Worm (Caenorhabditis elegans) whole organism, L1 larva: ENCODE measurements around the gene btb-9.

ENCODE experiments used
- C34B4.2 ChIP-seq: sonication (generic microtip); optimal IDR thresholded peaks from 2 replicates; lab custom pipeline; 2017; ENCODE audit warnings: mild to moderate bottlenecking, missing genetic modification characterization, missing compliant biosample characterization
- Y116A8C.19 ChIP-seq: sonication (generic microtip); optimal IDR thresholded peaks from 2 replicates; lab custom pipeline; 2016; ENCODE audit warnings: missing compliant biosample characterization, missing genetic modification characterization, borderline replicate concordance
- blmp-1 ChIP-seq: fragments of 150-350 bp; optimal IDR thresholded peaks from 2 replicates; lab custom pipeline; 2014; ENCODE audit warnings: missing biosample characterization, missing genetic modification characterization
- ceh-8 ChIP-seq: fragments of 200-800 bp; sonication (Bioruptor generic); optimal IDR thresholded peaks from 2 replicates; lab custom pipeline; 2018; ENCODE audit warnings: mild to moderate bottlenecking, missing genetic modification characterization, moderate library complexity, missing compliant biosample characterization
- ceh-82 ChIP-seq, 3 experiments: fragments of 150-350 bp in 1 of 3; sonication (generic microtip) in 2 of 3; optimal IDR thresholded peaks; 2 replicates each; lab custom pipeline; 2014 to 2017; ENCODE audit warnings: missing biosample characterization in 3 of 3, missing genetic modification characterization in 3 of 3
- ceh-88 ChIP-seq: fragments of 200-800 bp; sonication (Bioruptor generic); IDR thresholded peaks from 2 replicates; pipeline ENCODE4 v1.3.6; 2022; ENCODE audit warnings: missing genetic modification characterization, missing compliant biosample characterization
- dpl-1 ChIP-seq, 3 experiments: fragments of 150-350 bp in 2 of 3; sonication (generic microtip) in 1 of 3; optimal IDR thresholded peaks; 2 replicates each; lab custom pipeline; 2014 to 2017; ENCODE audit warnings: missing biosample characterization in 3 of 3, missing genetic modification characterization in 3 of 3, missing genetic modification reagents in 3 of 3
- efl-1 ChIP-seq, 4 experiments: fragments of 150-350 bp; optimal IDR thresholded peaks in 3 of 4; peaks in 1 of 4; 1 replicate in 1 of 4; 2 replicates in 3 of 4; lab custom pipeline; 2014; ENCODE audit warnings: missing biosample characterization in 2 of 4, missing genetic modification characterization in 2 of 4, missing genetic modification reagents in 2 of 4
- efl-3 ChIP-seq: fragments of 200-800 bp; sonication (Bioruptor generic); optimal IDR thresholded peaks from 2 replicates; lab custom pipeline; 2018; ENCODE audit warnings: mild to moderate bottlenecking, missing genetic modification characterization, missing compliant biosample characterization
- elt-2 ChIP-seq: sonication (generic microtip); optimal IDR thresholded peaks from 2 replicates; lab custom pipeline; 2016; ENCODE audit warnings: missing genetic modification characterization, mild to moderate bottlenecking, inconsistent platforms, missing compliant biosample characterization, missing genetic modification reagents
- elt-3 ChIP-seq, 6 experiments: fragments of 150-350 bp in 1 of 6; sonication (generic microtip); optimal IDR thresholded peaks; 2 replicates each; lab custom pipeline; 2017 to 2018; ENCODE audit warnings: missing biosample characterization in 6 of 6, missing genetic modification characterization in 6 of 6, inconsistent platforms in 1 of 6
- fkh-10 ChIP-seq: sonication (generic microtip); optimal IDR thresholded peaks from 2 replicates; lab custom pipeline; 2017; ENCODE audit warnings: missing biosample characterization, missing genetic modification reagents, missing genetic modification characterization
- fkh-4 ChIP-seq: sonication (generic microtip); optimal IDR thresholded peaks from 2 replicates; lab custom pipeline; 2016; ENCODE audit warnings: missing compliant biosample characterization, missing genetic modification characterization, borderline replicate concordance
- fos-1 ChIP-seq: fragments of 150-350 bp; optimal IDR thresholded peaks from 2 replicates; lab custom pipeline; 2014; ENCODE audit warnings: missing biosample characterization, missing genetic modification characterization
- grh-1 ChIP-seq: fragments of 200-800 bp; sonication (Bioruptor generic); IDR thresholded peaks from 2 replicates; pipeline ENCODE4 v1.3.6; 2022; ENCODE audit warnings: missing genetic modification reagents, missing genetic modification characterization, missing compliant biosample characterization
- jun-1 ChIP-seq: fragments of 150-350 bp; optimal IDR thresholded peaks from 2 replicates; lab custom pipeline; 2014; ENCODE audit warnings: missing biosample characterization, missing genetic modification reagents, missing genetic modification characterization
- lin-14 ChIP-seq: fragments of 200-800 bp; sonication (Bioruptor generic); optimal IDR thresholded peaks from 2 replicates; lab custom pipeline; 2018; ENCODE audit warnings: mild to moderate bottlenecking, missing genetic modification characterization, moderate library complexity, missing compliant biosample characterization
- lin-15B ChIP-seq: fragments of 150-350 bp; sonication (generic microtip); optimal IDR thresholded peaks from 3 replicates; lab custom pipeline; 2014; ENCODE audit warnings: missing biosample characterization, missing genetic modification characterization
- mdl-1 ChIP-seq, 2 experiments: fragments of 150-350 bp; optimal IDR thresholded peaks; 2 replicates each; lab custom pipeline; 2014 to 2017; ENCODE audit warnings: missing biosample characterization in 2 of 2, missing genetic modification characterization in 2 of 2, inconsistent platforms in 1 of 2
- nhr-12 ChIP-seq: sonication (generic microtip); optimal IDR thresholded peaks from 2 replicates; lab custom pipeline; 2017; ENCODE audit warnings: missing biosample characterization, missing genetic modification characterization
- nhr-20 ChIP-seq: sonication (generic microtip); optimal IDR thresholded peaks from 2 replicates; lab custom pipeline; 2016; ENCODE audit warnings: mild to moderate bottlenecking, missing genetic modification characterization, missing compliant biosample characterization
- nhr-237 ChIP-seq: fragments of 150-350 bp; optimal IDR thresholded peaks from 2 replicates; lab custom pipeline; 2014; ENCODE audit warnings: missing biosample characterization, missing genetic modification characterization
- nhr-28 ChIP-seq: fragments of 150-350 bp; optimal IDR thresholded peaks from 2 replicates; lab custom pipeline; 2014; ENCODE audit warnings: missing biosample characterization, missing genetic modification characterization
- nhr-47 ChIP-seq: sonication (generic microtip); optimal IDR thresholded peaks from 2 replicates; lab custom pipeline; 2016; ENCODE audit warnings: mild to moderate bottlenecking, missing genetic modification characterization, moderate library complexity, missing compliant biosample characterization
- nhr-85 ChIP-seq: sonication (generic microtip); peaks from one replicate; lab custom pipeline; 2016; ENCODE audit warnings: missing genetic modification characterization, inconsistent platforms, missing compliant biosample characterization
- pax-3 ChIP-seq: fragments of 200-800 bp; sonication (Bioruptor generic); optimal IDR thresholded peaks from 2 replicates; lab custom pipeline; 2018; ENCODE audit warnings: mild to moderate bottlenecking, missing genetic modification characterization, moderate library complexity, missing compliant biosample characterization
- rnt-1 ChIP-seq: sonication (generic microtip); optimal IDR thresholded peaks from 2 replicates; lab custom pipeline; 2016; ENCODE audit warnings: mild to moderate bottlenecking, missing genetic modification characterization, moderate library complexity, missing compliant biosample characterization
- snpc-4 ChIP-seq: fragments of 150-350 bp; optimal IDR thresholded peaks from 2 replicates; lab custom pipeline; 2014; ENCODE audit warnings: missing biosample characterization, missing genetic modification characterization
- sox-4 ChIP-seq: sonication (generic microtip); optimal IDR thresholded peaks from 2 replicates; lab custom pipeline; 2016; ENCODE audit warnings: missing genetic modification characterization, missing compliant biosample characterization
- sptf-1 ChIP-seq: fragments of 150-350 bp; optimal IDR thresholded peaks from 2 replicates; lab custom pipeline; 2014; ENCODE audit warnings: missing biosample characterization, missing genetic modification characterization
- swsn-7 ChIP-seq: sonication (generic microtip); optimal IDR thresholded peaks from 2 replicates; lab custom pipeline; 2016; ENCODE audit warnings: missing genetic modification characterization, missing compliant biosample characterization
- tlp-1 ChIP-seq: fragments of 150-350 bp; optimal IDR thresholded peaks from 2 replicates; lab custom pipeline; 2014; ENCODE audit warnings: missing biosample characterization, missing genetic modification characterization
- unc-30 ChIP-seq: sonication (generic microtip); optimal IDR thresholded peaks from 2 replicates; lab custom pipeline; 2017; ENCODE audit warnings: missing biosample characterization, missing genetic modification characterization
- unc-62 ChIP-seq: fragments of 150-350 bp; optimal IDR thresholded peaks from 2 replicates; lab custom pipeline; 2014; ENCODE audit warnings: missing biosample characterization, missing genetic modification reagents, missing genetic modification characterization
- xbp-1 ChIP-seq: sonication (generic microtip); optimal IDR thresholded peaks from 2 replicates; lab custom pipeline; 2016; ENCODE audit warnings: missing genetic modification characterization, missing compliant biosample characterization
- zag-1 ChIP-seq: fragments of 150-350 bp; optimal IDR thresholded peaks from 2 replicates; lab custom pipeline; 2014; ENCODE audit warnings: missing biosample characterization, missing genetic modification characterization
- ztf-4 ChIP-seq: fragments of 150-350 bp; optimal IDR thresholded peaks from 2 replicates; lab custom pipeline; 2014; ENCODE audit warnings: missing biosample characterization, missing genetic modification characterization

Gene btb-9

DNA sequence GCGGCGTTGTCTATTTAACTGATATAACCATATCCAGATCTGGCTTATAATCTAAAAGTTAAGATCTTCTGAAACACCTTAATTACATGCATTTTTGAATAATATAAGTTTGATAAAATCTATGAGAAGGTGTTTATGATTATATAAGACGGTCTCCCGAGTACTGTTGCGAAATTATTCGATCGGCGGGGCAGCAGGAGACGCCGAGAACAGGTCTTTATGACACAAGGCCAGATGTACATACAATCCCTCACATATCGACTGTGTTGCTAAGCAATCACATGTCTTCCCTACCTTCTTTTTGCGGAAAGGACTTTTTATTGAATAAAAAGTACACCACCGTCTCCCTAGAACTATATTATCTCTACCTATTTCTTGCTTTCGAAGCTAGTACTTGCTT, 28.3 kb downstream of the btb-9 start, which contains the start of gene fbxb-53:
Gene fbxb-53 (plus strand): TSS at position 301 of the 400 bp plus-strand sequence.
- TF ChIP-seq fkh-10 (GFP tag; lab: Kevin White, UChicago) = no peak
- TF ChIP-seq nhr-28 (tag; lab: Kevin White, UChicago) = no peak
- TF ChIP-seq efl-1 (optimal IDR thresholded peaks at IDR 0.05; lab: Kevin White, UChicago) = no peak
- no peak for TF ChIP-seq efl-1 (GFP tag; optimal IDR thresholded peaks at IDR 0.05 in 1 of 2; lab: Kevin White, UChicago)

DNA sequence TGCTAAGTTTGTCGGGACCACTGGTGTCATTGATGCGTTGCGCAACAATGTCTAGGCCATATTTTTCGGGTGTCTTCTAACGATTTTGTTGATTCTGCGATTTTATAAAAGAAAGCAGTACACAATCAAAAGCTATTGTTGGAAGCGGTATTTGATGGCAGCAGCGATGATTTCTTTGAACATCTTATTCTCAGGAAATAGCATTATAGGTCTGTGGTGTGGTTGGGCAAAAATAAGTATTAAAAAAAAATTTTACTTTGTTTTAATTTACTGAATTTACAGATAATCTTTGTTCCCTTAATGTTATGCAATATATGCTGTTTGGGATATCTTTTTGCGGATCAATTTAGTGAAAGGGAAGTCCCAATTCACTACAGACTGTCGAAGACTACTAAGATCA, 28.7 kb downstream of the btb-9 start, which contains the start of gene F36H5.10:
Gene F36H5.10 (plus strand): TSS at position 301 of the 400 bp plus-strand sequence.
- no peak for TF ChIP-seq unc-30

DNA sequence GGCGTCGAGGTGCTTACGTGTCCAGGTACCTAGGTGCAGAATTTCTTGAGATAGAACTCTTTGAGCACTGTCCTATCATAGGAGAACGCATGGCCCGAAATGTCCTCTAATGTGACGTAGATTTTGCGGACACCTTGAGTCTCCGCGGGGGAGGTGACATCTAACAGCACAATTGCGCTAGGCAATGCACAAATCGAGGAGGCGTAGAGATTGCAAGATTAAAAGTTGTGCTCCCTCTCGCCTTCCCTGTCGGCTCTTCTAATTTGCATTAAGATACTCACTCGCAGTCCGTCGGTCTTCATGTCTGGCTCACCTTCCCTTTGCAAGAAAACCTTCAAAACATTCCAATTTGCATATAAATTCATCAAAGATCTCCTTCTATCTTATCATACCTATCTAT, 31.3 kb downstream of the btb-9 start, which contains the start of gene F36H5.18:
Gene F36H5.18 (plus strand): TSS at position 301 of the 400 bp plus-strand sequence.
- TF ChIP-seq swsn-7 (tag; lab: Kevin White, UChicago) (no peak), ceh-82 (tag; optimal IDR thresholded peaks at IDR 0.05; lab: Kevin White, UChicago) (no peak), jun-1 (tag; lab: Kevin White, UChicago) (no peak), nhr-12 (no peak), efl-3 (no peak), nhr-237 (no peak), snpc-4 (tag; lab: Kevin White, UChicago) (no peak), nhr-85 (tag; lab: Kevin White, UChicago) (no peak), sox-4 (no peak)

DNA sequence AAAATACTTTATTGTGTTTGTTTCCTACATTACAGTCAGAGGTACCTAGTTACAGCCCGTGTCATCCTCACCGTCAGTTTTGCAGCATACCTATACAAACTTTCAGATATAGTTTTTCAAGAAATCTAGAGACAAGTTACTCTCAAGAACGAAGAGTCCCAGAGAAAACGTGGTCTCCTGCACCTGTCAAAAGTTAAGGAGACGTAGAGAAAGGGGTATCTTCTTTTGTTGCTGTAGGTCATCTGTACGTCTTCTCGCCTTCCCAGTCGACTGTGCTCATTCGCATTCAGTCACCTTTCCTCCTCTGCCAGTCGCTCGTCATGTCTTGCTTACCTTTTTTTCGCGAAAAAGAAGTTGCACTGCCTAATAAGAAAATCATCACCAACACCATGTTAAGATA, 33.3 kb downstream of the btb-9 start, which contains the start of gene F36H5.4:
Gene F36H5.4 (plus strand): TSS at position 301 of the 400 bp plus-strand sequence.
- TF ChIP-seq lin-15B (tag; lab: Kevin White, UChicago) = no peak
- no peak for TF ChIP-seq pax-3
- no peak for TF ChIP-seq fkh-10 (GFP tag; lab: Kevin White, UChicago)
- no peak for TF ChIP-seq nhr-28 (tag; lab: Kevin White, UChicago)
- no peak for TF ChIP-seq elt-3 (tag; optimal IDR thresholded peaks at IDR 0.05; lab: Kevin White, UChicago)
- no peak for TF ChIP-seq lin-14
- no peak for TF ChIP-seq mdl-1 (tag; optimal IDR thresholded peaks at IDR 0.05; lab: Kevin White, UChicago)
- TF ChIP-seq elt-2 (tag; lab: Kevin White, UChicago) = no peak

DNA sequence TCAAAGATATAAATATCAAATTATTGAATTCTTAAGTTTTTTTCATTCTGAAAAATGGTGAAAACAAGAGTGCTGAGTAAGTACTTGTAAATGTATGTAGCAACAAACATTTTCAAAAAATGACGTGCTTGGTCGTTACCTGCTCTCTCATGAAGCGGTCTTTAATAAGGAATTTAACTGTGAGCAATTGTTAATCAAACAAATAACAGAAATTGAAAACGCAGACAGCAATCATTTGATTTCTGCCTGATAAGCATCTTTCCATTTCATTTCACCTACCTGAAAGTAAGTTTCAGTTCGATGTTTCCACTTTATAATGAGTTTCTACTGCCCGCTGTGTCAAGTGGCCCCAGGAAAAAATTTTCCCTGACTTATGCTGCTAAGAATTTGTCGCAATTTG, 34.8 kb downstream of the btb-9 start, which contains the start of gene math-28:
Gene math-28 (plus strand): TSS at position 301 of the 400 bp plus-strand sequence.
- TF ChIP-seq Y116A8C.19 (tag; lab: Kevin White, UChicago) (no peak), efl-1 (optimal IDR thresholded peaks at IDR 0.05; lab: Kevin White, UChicago) (no peak), efl-1 (GFP tag; optimal IDR thresholded peaks at IDR 0.05 in 1 of 2; lab: Kevin White, UChicago) (no peak), C34B4.2 (tag; lab: Kevin White, UChicago) (no peak), xbp-1 (no peak), blmp-1 (no peak), fos-1 (tag; lab: Kevin White, UChicago) (no peak), rnt-1 (tag; lab: Kevin White, UChicago) (no peak), ceh-88 (GFP tag; lab: Robert Waterston, UW) (no peak), efl-3 (no peak), zag-1 (tag; lab: Kevin White, UChicago) (no peak), ceh-8 (no peak)

DNA sequence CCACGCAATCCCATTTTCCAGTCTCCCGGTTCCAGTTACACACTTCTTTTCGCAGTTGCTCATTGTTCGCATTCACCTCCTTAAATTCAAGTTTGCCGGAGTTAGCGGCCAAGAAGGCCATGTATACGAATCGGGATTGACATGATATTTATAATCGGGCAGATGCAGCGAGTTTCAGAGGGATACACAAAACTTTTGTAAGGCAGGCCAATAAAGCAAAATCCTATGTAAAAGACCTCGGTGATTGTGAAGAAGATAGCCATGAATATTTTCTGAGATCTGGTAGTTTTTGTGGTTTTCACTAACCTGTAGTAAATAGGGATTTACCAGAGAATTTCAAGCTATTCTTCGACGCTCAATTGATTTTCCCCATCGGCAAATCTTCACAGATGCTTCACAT, 38.4 kb downstream of the btb-9 start:
- no peak for TF ChIP-seq sptf-1 (tag; lab: Kevin White, UChicago)
- no peak for TF ChIP-seq ztf-4 (tag; lab: Kevin White, UChicago)
- no peak for TF ChIP-seq fkh-4 (tag; lab: Kevin White, UChicago)
- TF ChIP-seq nhr-28 (tag; lab: Kevin White, UChicago) = no peak
- no peak for TF ChIP-seq nhr-237
- TF ChIP-seq tlp-1 (tag; lab: Kevin White, UChicago) = no peak
- TF ChIP-seq unc-62 (GFP tag; lab: Kevin White, UChicago) = no peak
- TF ChIP-seq sox-4 = no peak
- TF ChIP-seq grh-1 (GFP tag; lab: Robert Waterston, UW) = no peak
- TF ChIP-seq nhr-47 = no peak
- no peak for TF ChIP-seq dpl-1 (GFP tag; optimal IDR thresholded peaks at IDR 0.05; lab: Kevin White, UChicago)
- TF ChIP-seq nhr-20 (tag; lab: Kevin White, UChicago) = no peak
- no peak for TF ChIP-seq zag-1 (tag; lab: Kevin White, UChicago)
